Worm (Caenorhabditis elegans) whole organism, young adult: ENCODE measurements around the gene C10A4.3.
"Not testable (repeated sequence)": the region's sequence is repeated elsewhere in the genome, so short reads cannot be mapped to it uniquely, and the experiment has no call there.

Experiments
- B0336.3 ChIP-seq: fragments of 200-800 bp; sonication (Bioruptor generic); IDR thresholded peaks from 2 replicates; pipeline ENCODE4 v1.3.6; 2022; ENCODE audit warnings: missing genetic modification characterization, missing compliant biosample characterization
- C06A6.2 ChIP-seq: fragments of 200-800 bp; sonication (Bioruptor generic); conservative IDR thresholded peaks from 2 replicates; pipeline ENCODE4 v1.3.6; 2022; ENCODE audit warnings: missing genetic modification characterization, missing compliant biosample characterization
- F57C9.4 ChIP-seq: sonication (generic microtip); optimal IDR thresholded peaks from 2 replicates; lab custom pipeline; 2017; ENCODE audit warnings: mild to moderate bottlenecking, missing genetic modification characterization, missing compliant biosample characterization
- Y53G8AR.9 ChIP-seq: fragments of 200-800 bp; sonication (Bioruptor generic); conservative IDR thresholded peaks from 2 replicates; pipeline ENCODE4 v1.3.6; 2022; ENCODE audit warnings: missing genetic modification reagents, missing genetic modification characterization, missing compliant biosample characterization
- Y56A3A.18 ChIP-seq: fragments of 200-800 bp; sonication (Bioruptor generic); IDR thresholded peaks from 2 replicates; pipeline ENCODE4 v1.3.6; 2022; ENCODE audit warnings: missing genetic modification reagents, missing genetic modification characterization, missing compliant biosample characterization
- Y79H2A.3 ChIP-seq: fragments of 200-800 bp; sonication (Bioruptor generic); conservative IDR thresholded peaks from 2 replicates; pipeline ENCODE4 v1.3.6; 2022; ENCODE audit warnings: missing genetic modification reagents, missing genetic modification characterization, missing compliant biosample characterization
- akir-1 ChIP-seq: fragments of 200-800 bp; sonication (Bioruptor generic); optimal IDR thresholded peaks from 2 replicates; lab custom pipeline; 2018; ENCODE audit warnings: mild to moderate bottlenecking, missing genetic modification characterization, moderate library complexity, missing compliant biosample characterization
- aptf-3 ChIP-seq: fragments of 200-800 bp; sonication (Bioruptor generic); IDR thresholded peaks from 2 replicates; pipeline ENCODE4 v1.3.6; 2022; ENCODE audit warnings: missing genetic modification characterization, missing compliant biosample characterization
- attf-6 ChIP-seq: fragments of 200-800 bp; sonication (Bioruptor generic); IDR thresholded peaks from 2 replicates; pipeline ENCODE4 v1.3.6; 2022; ENCODE audit warnings: missing genetic modification reagents, missing genetic modification characterization, missing compliant biosample characterization
- cebp-1 ChIP-seq, 2 experiments: fragments of 200-800 bp in 1 of 2; sonication (Bioruptor generic) in 1 of 2; sonication (generic microtip) in 1 of 2; IDR thresholded peaks in 1 of 2; optimal IDR thresholded peaks in 1 of 2; 2 replicates each; pipeline versions ENCODE4 v1.3.6 to Lab custom; 2017 to 2022; ENCODE audit warnings: missing compliant biosample characterization in 2 of 2, missing genetic modification characterization in 2 of 2, mild to moderate bottlenecking in 1 of 2, missing genetic modification reagents in 1 of 2, moderate library complexity in 1 of 2
- ceh-27 ChIP-seq: fragments of 200-800 bp; sonication (Bioruptor generic); optimal IDR thresholded peaks from 2 replicates; lab custom pipeline; 2018; ENCODE audit warnings: mild to moderate bottlenecking, missing genetic modification characterization, moderate library complexity, missing compliant biosample characterization
- ceh-79 ChIP-seq: sonication (generic microtip); optimal IDR thresholded peaks from 2 replicates; lab custom pipeline; 2017; ENCODE audit warnings: mild to moderate bottlenecking, missing genetic modification characterization, missing compliant biosample characterization
- chd-7 ChIP-seq: sonication (generic microtip); optimal IDR thresholded peaks from 2 replicates; lab custom pipeline; 2016; ENCODE audit warnings: mild to moderate bottlenecking, missing genetic modification characterization, moderate library complexity, missing compliant biosample characterization
- die-1 ChIP-seq: sonication (generic microtip); optimal IDR thresholded peaks from 2 replicates; lab custom pipeline; 2016; ENCODE audit warnings: missing genotype, mild to moderate bottlenecking, missing genetic modification characterization, missing compliant biosample characterization
- dpl-1 ChIP-seq: fragments of 150-350 bp; optimal IDR thresholded peaks from 2 replicates; lab custom pipeline; 2014; ENCODE audit warnings: missing biosample characterization, missing genetic modification reagents, missing genetic modification characterization
- gei-17 ChIP-seq: fragments of 200-800 bp; sonication (Bioruptor generic); optimal IDR thresholded peaks from 2 replicates; lab custom pipeline; 2018; ENCODE audit warnings: mild to moderate bottlenecking, missing genetic modification characterization, missing compliant biosample characterization
- hmg-1.2 ChIP-seq: fragments of 200-800 bp; sonication (Bioruptor generic); IDR thresholded peaks from 2 replicates; pipeline ENCODE4 v1.3.6; 2022; ENCODE audit warnings: missing genetic modification reagents, missing genetic modification characterization, missing compliant biosample characterization
- hsf-1 ChIP-seq: fragments of 200-800 bp; sonication (Bioruptor generic); IDR thresholded peaks from 2 replicates; pipeline ENCODE4 v1.3.6; 2022; ENCODE audit warnings: missing genetic modification reagents, missing genetic modification characterization, missing compliant biosample characterization
- let-526 ChIP-seq: fragments of 200-800 bp; sonication (Bioruptor generic); IDR thresholded peaks from 2 replicates; pipeline ENCODE4 v1.3.6; 2022; ENCODE audit warnings: missing genetic modification reagents, missing genetic modification characterization, missing compliant biosample characterization
- lin-26 ChIP-seq: fragments of 200-800 bp; sonication (Bioruptor generic); IDR thresholded peaks from 2 replicates; pipeline ENCODE4 v1.3.6; 2022; ENCODE audit warnings: missing genetic modification reagents, missing genetic modification characterization, missing compliant biosample characterization
- lin-54 ChIP-seq: fragments of 200-800 bp; sonication (Bioruptor generic); optimal IDR thresholded peaks from 2 replicates; lab custom pipeline; 2018; ENCODE audit warnings: mild to moderate bottlenecking, missing genetic modification characterization, missing compliant biosample characterization
- madf-3 ChIP-seq: fragments of 200-800 bp; sonication (Bioruptor generic); IDR thresholded peaks from 2 replicates; pipeline ENCODE4 v1.3.6; 2022; ENCODE audit warnings: missing genetic modification reagents, missing genetic modification characterization, missing compliant biosample characterization
- madf-6 ChIP-seq: fragments of 200-800 bp; sonication (Bioruptor generic); IDR thresholded peaks from 2 replicates; pipeline ENCODE4 v1.3.6; 2022; ENCODE audit warnings: missing genetic modification reagents, missing genetic modification characterization, missing compliant biosample characterization
- mcd-1 ChIP-seq: fragments of 200-800 bp; sonication (Bioruptor generic); IDR thresholded peaks from 2 replicates; pipeline ENCODE4 v1.3.6; 2022; ENCODE audit warnings: missing genetic modification reagents, missing genetic modification characterization, missing compliant biosample characterization
- mes-4 ChIP-seq: sonication (generic microtip); optimal IDR thresholded peaks from 2 replicates; lab custom pipeline; 2016; ENCODE audit warnings: missing genotype, missing genetic modification characterization, missing compliant biosample characterization
- nfya-2 ChIP-seq: fragments of 200-800 bp; sonication (Bioruptor generic); IDR thresholded peaks from 2 replicates; pipeline ENCODE4 v1.3.6; 2022; ENCODE audit warnings: missing genetic modification reagents, missing genetic modification characterization, missing compliant biosample characterization
- nhr-27 ChIP-seq: fragments of 200-800 bp; sonication (Bioruptor generic); optimal IDR thresholded peaks from 2 replicates; lab custom pipeline; 2018; ENCODE audit warnings: mild to moderate bottlenecking, missing genetic modification characterization, moderate library complexity, missing compliant biosample characterization
- nhr-90 ChIP-seq: sonication (generic microtip); optimal IDR thresholded peaks from 2 replicates; lab custom pipeline; 2016; ENCODE audit warnings: missing genotype, mild to moderate bottlenecking, missing genetic modification characterization, missing compliant biosample characterization
- rec-8 ChIP-seq, 2 experiments: sonication (generic microtip); optimal IDR thresholded peaks; 2 replicates each; lab custom pipeline; 2016; ENCODE audit warnings: mild to moderate bottlenecking in 2 of 2, missing genetic modification characterization in 2 of 2, missing genetic modification reagents in 2 of 2, missing genotype in 2 of 2, missing biosample characterization in 1 of 2, missing compliant biosample characterization in 1 of 2, moderate library complexity in 1 of 2
- rpc-1 ChIP-seq, 2 experiments: fragments of 150-350 bp in 1 of 2; sonication (generic microtip) in 1 of 2; optimal IDR thresholded peaks; 2 replicates each; lab custom pipeline; 2014 to 2018; ENCODE audit warnings: missing biosample characterization in 1 of 2, missing genetic modification characterization in 1 of 2, missing genetic modification reagents in 1 of 2, missing genotype in 1 of 2
- sea-2 ChIP-seq: fragments of 200-800 bp; sonication (Bioruptor generic); IDR thresholded peaks from 2 replicates; pipeline ENCODE4 v1.3.6; 2022; ENCODE audit warnings: missing genetic modification characterization, missing compliant biosample characterization
- tlf-1 ChIP-seq: fragments of 200-800 bp; sonication (Bioruptor generic); optimal IDR thresholded peaks from 2 replicates; lab custom pipeline; 2018; ENCODE audit warnings: mild to moderate bottlenecking, missing genetic modification characterization, missing compliant biosample characterization
- ztf-18 ChIP-seq: sonication (generic microtip); optimal IDR thresholded peaks from 2 replicates; lab custom pipeline; 2016; ENCODE audit warnings: missing genotype, mild to moderate bottlenecking, missing genetic modification characterization, missing compliant biosample characterization
- ztf-22 ChIP-seq: fragments of 200-800 bp; sonication (Bioruptor generic); optimal IDR thresholded peaks from 2 replicates; lab custom pipeline; 2018; ENCODE audit warnings: mild to moderate bottlenecking, missing genetic modification characterization, moderate library complexity, missing compliant biosample characterization
- ztf-6 ChIP-seq: fragments of 200-800 bp; sonication (Bioruptor generic); IDR thresholded peaks from 2 replicates; pipeline ENCODE4 v1.3.6; 2022; ENCODE audit warnings: missing genetic modification reagents, missing genetic modification characterization, missing compliant biosample characterization

Gene C10A4.3

ce11 chrX:7405393-7405792 lies at the start of gene C10A4.3:
Gene C10A4.3, plus strand, starts transcription at chrX:7405693.
- TF ChIP-seq ceh-79 (tag; lab: Kevin White, UChicago) (no peak), aptf-3 (GFP tag; lab: Robert Waterston, UW) (no peak), mes-4 (tag; lab: Kevin White, UChicago) (no peak), rec-8 (tag; optimal IDR thresholded peaks at IDR 0.05; lab: Kevin White, UChicago) (no peak), chd-7 (no peak), mcd-1 (GFP tag; lab: Robert Waterston, UW) (no peak), cebp-1 (GFP tag; IDR thresholded peaks at IDR 0.05; lab: Robert Waterston, UW) (no peak), cebp-1 (tag; optimal IDR thresholded peaks at IDR 0.05; lab: Kevin White, UChicago) (no peak), ztf-18 (tag; lab: Kevin White, UChicago) (no peak), ceh-27 (no peak), tlf-1 (GFP tag; lab: Kevin White, UChicago) (no peak), hmg-1.2 (GFP tag; lab: Robert Waterston, UW) (no peak), hsf-1 (GFP tag; lab: Robert Waterston, UW) (no peak), Y79H2A.3 (GFP tag; lab: Robert Waterston, UW) (no peak), sea-2 (GFP tag; lab: Robert Waterston, UW) (no peak), B0336.3 (GFP tag; lab: Robert Waterston, UW) (no peak), madf-3 (no peak)
- TF ChIP-seq, all 124 proteins: peak for 0

- not testable (repeated sequence) for TF ChIP-seq Y53G8AR.9 (GFP tag; lab: Robert Waterston, UW); akir-1; F57C9.4 (tag; lab: Kevin White, UChicago)
Measured at ce11 chrX:7365267-7365666, 40.2 kb upstream of the C10A4.3 start, which contains the start of gene C56G3.2. Gene C56G3.2, plus strand, starts transcription at chrX:7365567.

ce11 chrX:7369770-7370169 lies 35.7 kb upstream of the C10A4.3 start:
- TF ChIP-seq die-1 (tag; lab: Kevin White, UChicago) (no peak), attf-6 (GFP tag; lab: Robert Waterston, UW) (no peak), cebp-1 (GFP tag; IDR thresholded peaks at IDR 0.05; lab: Robert Waterston, UW) (no peak), cebp-1 (tag; optimal IDR thresholded peaks at IDR 0.05; lab: Kevin White, UChicago) (no peak), dpl-1 (GFP tag; lab: Kevin White, UChicago) (no peak), lin-54 (GFP tag; lab: Kevin White, UChicago) (no peak), sea-2 (GFP tag; lab: Robert Waterston, UW) (no peak), lin-26 (no peak), C06A6.2 (no peak), nfya-2 (GFP tag; lab: Robert Waterston, UW) (no peak), madf-6 (GFP tag; lab: Robert Waterston, UW) (no peak), Y56A3A.18 (GFP tag; lab: Robert Waterston, UW) (no peak), ceh-27 (no peak), rpc-1 (optimal IDR thresholded peaks at IDR 0.05; lab: Kevin White, UChicago) (no peak), rpc-1 (tag; optimal IDR thresholded peaks at IDR 0.05; lab: Kevin White, UChicago) (no peak), gei-17 (GFP tag; lab: Kevin White, UChicago) (no peak), nhr-27 (tag; lab: Kevin White, UChicago) (no peak), let-526 (GFP tag; lab: Robert Waterston, UW) (no peak), ztf-6 (GFP tag; lab: Robert Waterston, UW) (no peak), nhr-90 (tag; lab: Kevin White, UChicago) (no peak), ztf-22 (GFP tag; lab: Kevin White, UChicago) (no peak)
